Fruit fly (Drosophila melanogaster) whole organism, pupa: ENCODE data around the gene Sgsh.

Experiments
- CG10348 ChIP-seq: fragments of 200-800 bp; sonication (Bioruptor generic); IDR thresholded peaks from 2 replicates; pipeline ENCODE4 v1.3.6; 2022; ENCODE audit warnings: missing biosample characterization, missing genetic modification characterization
- CG14655 ChIP-seq: fragments of 200-800 bp; sonication (Bioruptor generic); optimal IDR thresholded peaks from 3 replicates; lab custom pipeline; 2017; ENCODE audit warnings: mild to moderate bottlenecking, missing biosample characterization, missing genetic modification reagents, missing genetic modification characterization
- CG32121 ChIP-seq: fragments of 200-800 bp; sonication (Bioruptor generic); IDR thresholded peaks from 2 replicates; pipeline ENCODE4 v1.3.6; 2022; ENCODE audit warnings: missing biosample characterization, missing genetic modification characterization
- CG34367 ChIP-seq: fragments of 200-800 bp; sonication (Bioruptor generic); optimal IDR thresholded peaks from 2 replicates; lab custom pipeline; 2018; ENCODE audit warnings: missing biosample characterization, mild to moderate bottlenecking, missing genetic modification characterization
- CG4496 ChIP-seq: fragments of 200-800 bp; sonication (Bioruptor generic); IDR thresholded peaks from 3 replicates; pipeline ENCODE4 v1.3.6; 2022; ENCODE audit warnings: missing biosample characterization, missing genetic modification characterization
- CG8301 ChIP-seq: fragments of 200-800 bp; sonication (Bioruptor generic); optimal IDR thresholded peaks from 2 replicates; lab custom pipeline; 2018; ENCODE audit warnings: missing biosample characterization, mild to moderate bottlenecking, missing genetic modification characterization
- CG9948 ChIP-seq: fragments of 200-800 bp; sonication (Bioruptor generic); optimal IDR thresholded peaks from 2 replicates; lab custom pipeline; 2018; ENCODE audit warnings: missing biosample characterization, mild to moderate bottlenecking, missing genetic modification characterization, moderate library complexity
- EcR ChIP-seq: fragments of 200-800 bp; sonication (Bioruptor generic); optimal IDR thresholded peaks from 3 replicates; lab custom pipeline; 2019; ENCODE audit warnings: missing biosample characterization, missing genetic modification characterization, mild to moderate bottlenecking, moderate library complexity, missing genetic modification reagents
- Pif1B ChIP-seq: fragments of 200-800 bp; sonication (Bioruptor generic); optimal IDR thresholded peaks from 3 replicates; lab custom pipeline; 2016; ENCODE audit warnings: missing biosample characterization, missing genetic modification characterization
- Snoo ChIP-seq: fragments of 200-800 bp; sonication (Bioruptor generic); optimal IDR thresholded peaks from 3 replicates; lab custom pipeline; 2017; ENCODE audit warnings: missing biosample characterization, mild to moderate bottlenecking, missing genetic modification characterization, inconsistent platforms
- gl ChIP-seq: fragments of 200-800 bp; sonication (Bioruptor generic); optimal IDR thresholded peaks from 2 replicates; lab custom pipeline; 2018; ENCODE audit warnings: missing biosample characterization, mild to moderate bottlenecking, missing genetic modification characterization

DNA sequence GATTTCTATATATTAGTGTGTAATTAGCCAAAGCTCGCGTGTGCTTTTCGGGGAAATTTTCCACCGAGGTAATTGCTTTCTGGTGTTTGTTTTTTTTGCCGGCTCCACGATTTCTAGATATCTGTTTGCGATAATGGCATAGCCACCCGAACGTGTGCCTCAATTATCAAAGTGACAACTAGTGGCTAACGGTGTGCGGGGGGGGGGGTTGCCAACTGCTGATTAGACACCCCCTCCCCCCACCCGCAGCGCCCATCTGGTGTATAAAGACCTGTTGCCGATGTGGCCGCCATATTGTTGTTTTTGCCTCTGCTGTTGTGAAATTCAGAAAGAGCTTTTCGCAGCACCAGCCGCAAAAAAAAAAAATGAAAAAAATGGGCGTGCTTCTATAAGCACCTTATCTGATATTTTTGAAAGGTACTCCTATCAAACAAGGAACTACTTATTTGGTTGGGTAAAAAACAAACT is 6.2 kb upstream of the Sgsh start:
- TF ChIP-seq CG14655 (GFP tag; lab: Kevin White, UChicago) (no peak), EcR (GFP tag; lab: Kevin White, UChicago) (peak; percentile 7), CG10348 (GFP tag; lab: Robert Waterston, UW) (no peak), Pif1B (GFP tag; lab: Kevin White, UChicago) (no peak), CG9948 (tag; lab: Kevin White, UChicago) (no peak), CG32121 (GFP tag; lab: Robert Waterston, UW) (peak; percentile 73), CG4496 (GFP tag; lab: Robert Waterston, UW) (no peak), gl (tag; lab: Kevin White, UChicago) (no peak), Snoo (tag; lab: Kevin White, UChicago) (no peak), CG8301 (no peak), CG34367 (tag; lab: Kevin White, UChicago) (no peak)
